Fruit fly (Drosophila melanogaster) whole organism, embryonic: Measurements from ENCODE around the gene Obp93a.

Source experiments
- CG10959 ChIP-seq: fragments of 200-800 bp; sonication (Bioruptor generic); IDR thresholded peaks from 2 replicates; pipeline ENCODE4 v1.3.6; 2022; ENCODE audit warnings: missing biosample characterization, missing genetic modification characterization
- Doc3 ChIP-seq: fragments of 200-800 bp; sonication (Bioruptor generic); IDR thresholded peaks from 3 replicates; pipeline ENCODE4 v1.3.6; 2022; ENCODE audit warnings: missing biosample characterization, missing genetic modification characterization; ENCODE audit not compliant: partially characterized antibody
- chn ChIP-seq: fragments of 200-800 bp; sonication (Bioruptor generic); optimal IDR thresholded peaks from 2 replicates; lab custom pipeline; 2016; ENCODE audit warnings: missing biosample characterization, missing genetic modification characterization
- nau ChIP-seq: fragments of 200-800 bp; sonication (Bioruptor generic); optimal IDR thresholded peaks from 3 replicates; lab custom pipeline; 2017; ENCODE audit warnings: missing biosample characterization, mild to moderate bottlenecking, missing genetic modification characterization, missing genetic modification reagents
- zfh2 ChIP-seq: fragments of 200-800 bp; sonication (Bioruptor generic); optimal IDR thresholded peaks from 2 replicates; lab custom pipeline; 2016; ENCODE audit warnings: missing biosample characterization, missing genetic modification characterization

DNA sequence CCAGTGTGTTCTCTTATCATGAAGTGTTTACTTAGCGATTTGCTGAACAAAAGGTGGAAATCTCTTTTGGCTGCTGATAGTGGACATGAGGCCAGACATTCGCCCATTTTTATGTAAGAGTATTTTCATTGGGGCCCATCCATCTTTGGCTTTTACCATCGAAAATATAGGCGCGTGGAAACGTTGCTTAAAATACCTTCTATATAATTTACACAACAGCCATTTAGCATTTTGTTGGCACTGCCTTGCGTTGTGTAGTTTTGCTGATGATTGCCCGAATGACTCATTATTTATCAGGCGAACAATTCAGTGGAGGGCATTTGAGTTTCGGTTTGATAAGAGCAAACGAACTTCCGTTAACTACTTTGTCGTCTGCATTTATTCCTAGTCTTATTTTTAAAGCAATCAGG is 32.1 kb upstream of the Obp93a start:
- TF ChIP-seq Doc3 (GFP tag; lab: Robert Waterston, UW) (no peak), nau (GFP tag; lab: Kevin White, UChicago) (no peak), chn (GFP tag; lab: Kevin White, UChicago) (no peak), zfh2 (GFP tag; lab: Kevin White, UChicago) (no peak), CG10959 (no peak)
